Worm (Caenorhabditis elegans) whole organism, L4 larva: Measurements from ENCODE around the gene his-5.

ENCODE experiments used
- F26F4.8 ChIP-seq: fragments of 200-800 bp; sonication (Bioruptor generic); conservative IDR thresholded peaks from 2 replicates; pipeline ENCODE4 v1.3.6; 2022; ENCODE audit warnings: missing genetic modification characterization, missing compliant biosample characterization
- ZK546.5 ChIP-seq, 2 experiments: sonication (generic microtip); optimal IDR thresholded peaks; 2 replicates each; lab custom pipeline; 2017; ENCODE audit warnings: missing biosample characterization in 2 of 2, missing genetic modification characterization in 2 of 2
- aly-2 ChIP-seq: sonication (generic microtip); optimal IDR thresholded peaks from 2 replicates; lab custom pipeline; 2018; ENCODE audit warnings: missing biosample characterization, missing genetic modification characterization
- ama-1 ChIP-seq: fragments of 150-350 bp; optimal IDR thresholded peaks from 2 replicates; lab custom pipeline; 2014; ENCODE audit warnings: inconsistent platforms, mixed read lengths
- ceh-82 ChIP-seq: sonication (generic microtip); optimal IDR thresholded peaks from 2 replicates; lab custom pipeline; 2017; ENCODE audit warnings: missing biosample characterization, missing genetic modification characterization
- dmd-6 ChIP-seq: fragments of 200-800 bp; sonication (Bioruptor generic); IDR thresholded peaks from 2 replicates; pipeline ENCODE4 v1.3.6; 2022; ENCODE audit warnings: missing genetic modification reagents, missing genetic modification characterization, missing compliant biosample characterization
- dve-1 ChIP-seq: sonication (generic microtip); optimal IDR thresholded peaks from 2 replicates; lab custom pipeline; 2017; ENCODE audit warnings: antibody characterized with exemption, mild to moderate bottlenecking, missing genetic modification characterization, missing compliant biosample characterization; ENCODE audit not compliant: insufficient read depth
- gei-8 ChIP-seq: fragments of 200-800 bp; sonication (Bioruptor generic); optimal IDR thresholded peaks from 2 replicates; lab custom pipeline; 2018; ENCODE audit warnings: mild to moderate bottlenecking, missing genetic modification characterization, missing compliant biosample characterization
- lin-15B ChIP-seq: fragments of 150-350 bp; sonication (generic microtip); optimal IDR thresholded peaks from 3 replicates; lab custom pipeline; 2014; ENCODE audit warnings: missing biosample characterization, missing genetic modification characterization
- madf-5 ChIP-seq, 2 experiments: fragments of 200-800 bp; sonication (Bioruptor generic); IDR thresholded peaks; 2 replicates each; pipeline ENCODE4 v1.3.6; 2022; ENCODE audit warnings: missing compliant biosample characterization in 2 of 2, missing genetic modification characterization in 2 of 2
- nhr-10 ChIP-seq: fragments of 150-350 bp; optimal IDR thresholded peaks from 2 replicates; lab custom pipeline; 2014; ENCODE audit warnings: missing biosample characterization, missing genetic modification characterization
- skn-1 ChIP-seq: fragments of 150-350 bp; optimal IDR thresholded peaks from 2 replicates; lab custom pipeline; 2014; ENCODE audit warnings: missing biosample characterization, missing genetic modification characterization
- snpc-4 ChIP-seq: fragments of 150-350 bp; optimal IDR thresholded peaks from 2 replicates; lab custom pipeline; 2014; ENCODE audit warnings: missing biosample characterization, missing genetic modification characterization
- unc-62 ChIP-seq, 3 experiments: fragments of 150-350 bp in 1 of 3; sonication (generic microtip); optimal IDR thresholded peaks in 2 of 3; peaks in 1 of 3; 1 replicate in 1 of 3; 2 replicates in 2 of 3; lab custom pipeline; 2014 to 2017; ENCODE audit warnings: missing biosample characterization in 3 of 3, missing genetic modification characterization in 3 of 3, missing genetic modification reagents in 3 of 3, missing genotype in 1 of 3

DNA sequence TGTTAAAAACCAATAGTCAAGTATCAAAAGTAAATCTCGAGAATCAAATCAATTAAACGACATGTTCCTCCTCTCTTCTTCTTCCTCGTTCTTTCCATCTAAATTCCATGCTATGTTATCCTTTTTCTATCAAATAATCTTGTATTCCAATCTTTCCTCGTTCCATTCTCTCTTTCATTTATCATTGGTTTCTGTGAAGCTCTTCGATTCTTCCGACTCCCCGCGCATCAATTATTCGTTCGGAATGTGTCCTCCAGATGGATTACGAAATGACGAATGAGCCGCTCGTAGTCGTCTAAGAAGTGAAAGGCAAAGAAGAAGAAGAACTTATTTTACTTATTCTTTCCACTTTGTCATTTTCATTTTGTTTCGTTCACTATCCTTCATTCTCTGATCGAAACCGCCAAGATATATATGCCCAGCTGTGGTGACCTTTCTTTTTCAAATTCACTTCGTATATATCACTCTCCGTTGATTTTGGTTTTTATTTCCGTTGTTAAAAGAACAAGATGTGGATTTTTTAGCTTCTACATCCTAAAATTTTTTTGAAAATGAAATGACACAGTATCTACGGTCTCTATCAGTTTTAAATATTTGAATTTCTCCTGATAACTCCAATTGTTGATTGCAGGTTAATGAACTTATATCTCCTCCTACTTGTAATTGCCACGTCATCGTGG lies 40.6 kb upstream of the his-5 start, which contains the start of gene pxn-1:
- TF ChIP-seq lin-15B (tag; lab: Kevin White, UChicago) (no peak), ZK546.5 (tag; optimal IDR thresholded peaks at IDR 0.05; lab: Kevin White, UChicago) (no peak), skn-1 (tag; lab: Kevin White, UChicago) (no peak), snpc-4 (tag; lab: Kevin White, UChicago) (no peak), dve-1 (no peak), dmd-6 (no peak), unc-62 (GFP tag; optimal IDR thresholded peaks at IDR 0.05 in 1 of 2; lab: Kevin White, UChicago) (peak in 1 of 2 experiments; percentile 77), unc-62 (tag; optimal IDR thresholded peaks at IDR 0.05; lab: Kevin White, UChicago) (no peak), madf-5 (GFP tag; IDR thresholded peaks at IDR 0.05; lab: Robert Waterston, UW) (no peak), F26F4.8 (GFP tag; lab: Robert Waterston, UW) (no peak), aly-2 (tag; lab: Kevin White, UChicago) (no peak), nhr-10 (tag; lab: Kevin White, UChicago) (no peak), ceh-82 (tag; lab: Kevin White, UChicago) (no peak), ama-1 (no peak), gei-8 (GFP tag; lab: Kevin White, UChicago) (no peak)
